Worm (Caenorhabditis elegans) whole organism, L4 larva: Measurements from ENCODE around the gene F23H12.10.

ENCODE experiments used
- Y105C5A.15 ChIP-seq: fragments of 200-800 bp; sonication (Bioruptor generic); IDR thresholded peaks from 2 replicates; pipeline ENCODE4 v1.3.6; 2022; ENCODE audit warnings: missing genetic modification characterization, missing compliant biosample characterization
- egl-43 ChIP-seq: fragments of 200-800 bp; sonication (Bioruptor generic); IDR thresholded peaks from 2 replicates; pipeline ENCODE4 v1.3.6; 2022; ENCODE audit warnings: missing genetic modification reagents, missing genetic modification characterization, missing compliant biosample characterization
- fkh-10 ChIP-seq: fragments of 150-350 bp; optimal IDR thresholded peaks from 2 replicates; lab custom pipeline; 2014; ENCODE audit warnings: missing biosample characterization, missing genetic modification reagents, missing genetic modification characterization
- jun-1 ChIP-seq: fragments of 150-350 bp; optimal IDR thresholded peaks from 2 replicates; lab custom pipeline; 2014; ENCODE audit warnings: missing biosample characterization, missing genetic modification reagents, missing genetic modification characterization
- lin-13 ChIP-seq: fragments of 150-350 bp; optimal IDR thresholded peaks from 2 replicates; lab custom pipeline; 2014; ENCODE audit warnings: missing biosample characterization, missing genetic modification reagents, missing genetic modification characterization
- lin-15B ChIP-seq: fragments of 150-350 bp; sonication (generic microtip); optimal IDR thresholded peaks from 3 replicates; lab custom pipeline; 2014; ENCODE audit warnings: missing biosample characterization, missing genetic modification characterization
- madf-5 ChIP-seq, 2 experiments: fragments of 200-800 bp; sonication (Bioruptor generic); IDR thresholded peaks; 2 replicates each; pipeline ENCODE4 v1.3.6; 2022; ENCODE audit warnings: missing compliant biosample characterization in 2 of 2, missing genetic modification characterization in 2 of 2
- nhr-77 ChIP-seq: fragments of 150-350 bp; optimal IDR thresholded peaks from 2 replicates; lab custom pipeline; 2014; ENCODE audit warnings: missing biosample characterization, missing genetic modification characterization
- pqm-1 ChIP-seq: sonication (generic microtip); optimal IDR thresholded peaks from 2 replicates; lab custom pipeline; 2017; ENCODE audit warnings: missing biosample characterization, missing genetic modification characterization
- spr-3 ChIP-seq: fragments of 200-800 bp; sonication (Bioruptor generic); optimal IDR thresholded peaks from 2 replicates; lab custom pipeline; 2018; ENCODE audit warnings: mild to moderate bottlenecking, missing genetic modification characterization, missing compliant biosample characterization
- zfp-2 ChIP-seq: sonication (generic microtip); optimal IDR thresholded peaks from 2 replicates; lab custom pipeline; 2016; ENCODE audit warnings: mild to moderate bottlenecking, missing genetic modification characterization, missing compliant biosample characterization
- ztf-11 ChIP-seq: fragments of 150-350 bp; optimal IDR thresholded peaks from 2 replicates; lab custom pipeline; 2014; ENCODE audit warnings: missing biosample characterization, missing genetic modification characterization

ce11 chrV:12353505-12353904, 20.6 kb downstream of the F23H12.10 start:
- TF ChIP-seq fkh-10: no peak
- no peak for TF ChIP-seq ztf-11 (tag; lab: Kevin White, UChicago)
- no peak; the same call in 1 of the 2 replicates for TF ChIP-seq egl-43 (GFP tag; lab: Robert Waterston, UW)
- TF ChIP-seq zfp-2 (tag; lab: Kevin White, UChicago): no peak
- no peak for TF ChIP-seq nhr-77 (tag; lab: Kevin White, UChicago)
- TF ChIP-seq lin-15B: no peak
- TF ChIP-seq lin-13 (GFP tag; lab: Kevin White, UChicago): no peak
- no peak for TF ChIP-seq spr-3 (GFP tag; lab: Kevin White, UChicago)
- no peak for TF ChIP-seq pqm-1 (tag; lab: Kevin White, UChicago)
- TF ChIP-seq jun-1 (tag; lab: Kevin White, UChicago): no peak
- no peak for TF ChIP-seq Y105C5A.15 (GFP tag; lab: Robert Waterston, UW)
- TF ChIP-seq madf-5 (GFP tag; IDR thresholded peaks at IDR 0.05; lab: Robert Waterston, UW): no peak
